Worm (Caenorhabditis elegans) whole organism, young adult: ENCODE results near the gene ncx-9.

Source experiments
- D2030.7 ChIP-seq: fragments of 200-800 bp; sonication (Bioruptor generic); IDR thresholded peaks from 2 replicates; pipeline ENCODE4 v1.3.6; 2022; ENCODE audit warnings: missing genetic modification reagents, missing genetic modification characterization, missing compliant biosample characterization
- F49E8.2 ChIP-seq: sonication (generic microtip); optimal IDR thresholded peaks from 3 replicates; lab custom pipeline; 2017; ENCODE audit warnings: missing genetic modification characterization, mild to moderate bottlenecking, missing compliant biosample characterization, antibody characterized with exemption, moderate library complexity; ENCODE audit not compliant: insufficient read depth
- K12H6.12 ChIP-seq: fragments of 200-800 bp; sonication (Bioruptor generic); optimal IDR thresholded peaks from 2 replicates; lab custom pipeline; 2018; ENCODE audit warnings: mild to moderate bottlenecking, missing genetic modification characterization, missing compliant biosample characterization
- T07F8.4 ChIP-seq: sonication (generic microtip); optimal IDR thresholded peaks from 2 replicates; lab custom pipeline; 2016; ENCODE audit warnings: mild to moderate bottlenecking, missing genetic modification characterization, moderate library complexity, missing compliant biosample characterization
- Y53G8AR.9 ChIP-seq: fragments of 200-800 bp; sonication (Bioruptor generic); conservative IDR thresholded peaks from 2 replicates; pipeline ENCODE4 v1.3.6; 2022; ENCODE audit warnings: missing genetic modification reagents, missing genetic modification characterization, missing compliant biosample characterization
- ama-1 ChIP-seq, 3 experiments: fragments of 150-350 bp in 1 of 3; sonication (generic microtip) in 2 of 3; optimal IDR thresholded peaks; 2 replicates each; lab custom pipeline; 2014 to 2018; ENCODE audit warnings: missing biosample characterization in 2 of 3, missing genetic modification characterization in 2 of 3, missing genetic modification reagents in 2 of 3
- aptf-3 ChIP-seq: fragments of 200-800 bp; sonication (Bioruptor generic); IDR thresholded peaks from 2 replicates; pipeline ENCODE4 v1.3.6; 2022; ENCODE audit warnings: missing genetic modification characterization, missing compliant biosample characterization
- attf-3 ChIP-seq: fragments of 200-800 bp; sonication (Bioruptor generic); conservative IDR thresholded peaks from 2 replicates; pipeline ENCODE4 v1.3.6; 2022; ENCODE audit warnings: missing genetic modification reagents, missing genetic modification characterization, missing compliant biosample characterization
- attf-5 ChIP-seq: fragments of 200-800 bp; sonication (Bioruptor generic); optimal IDR thresholded peaks from 2 replicates; lab custom pipeline; 2018; ENCODE audit warnings: mild to moderate bottlenecking, missing genetic modification characterization, missing compliant biosample characterization
- cebp-1 ChIP-seq, 2 experiments: fragments of 200-800 bp in 1 of 2; sonication (Bioruptor generic) in 1 of 2; sonication (generic microtip) in 1 of 2; IDR thresholded peaks in 1 of 2; optimal IDR thresholded peaks in 1 of 2; 2 replicates each; pipeline versions ENCODE4 v1.3.6 to Lab custom; 2017 to 2022; ENCODE audit warnings: missing compliant biosample characterization in 2 of 2, missing genetic modification characterization in 2 of 2, mild to moderate bottlenecking in 1 of 2, missing genetic modification reagents in 1 of 2, moderate library complexity in 1 of 2
- ceh-100 ChIP-seq: fragments of 200-800 bp; sonication (Bioruptor generic); IDR thresholded peaks from 2 replicates; pipeline ENCODE4 v1.3.6; 2022; ENCODE audit warnings: missing genetic modification reagents, missing genetic modification characterization, missing compliant biosample characterization
- ceh-79 ChIP-seq: sonication (generic microtip); optimal IDR thresholded peaks from 2 replicates; lab custom pipeline; 2017; ENCODE audit warnings: mild to moderate bottlenecking, missing genetic modification characterization, missing compliant biosample characterization
- ceh-91 ChIP-seq: fragments of 200-800 bp; sonication (Bioruptor generic); IDR thresholded peaks from 2 replicates; pipeline ENCODE4 v1.3.6; 2022; ENCODE audit warnings: missing genetic modification reagents, missing genetic modification characterization, missing compliant biosample characterization
- egl-18 ChIP-seq: fragments of 200-800 bp; sonication (Bioruptor generic); IDR thresholded peaks from 2 replicates; pipeline ENCODE4 v1.3.6; 2022; ENCODE audit warnings: missing genetic modification reagents, missing genetic modification characterization, missing compliant biosample characterization
- egl-44 ChIP-seq: fragments of 200-800 bp; sonication (Bioruptor generic); IDR thresholded peaks from 2 replicates; pipeline ENCODE4 v1.3.6; 2022; ENCODE audit warnings: missing genetic modification reagents, missing genetic modification characterization, missing compliant biosample characterization
- ekl-4 ChIP-seq: fragments of 200-800 bp; sonication (Bioruptor generic); IDR thresholded peaks from 2 replicates; pipeline ENCODE4 v1.3.6; 2022; ENCODE audit warnings: missing genetic modification reagents, missing genetic modification characterization, missing compliant biosample characterization
- fkh-3 ChIP-seq: sonication (generic microtip); optimal IDR thresholded peaks from 2 replicates; lab custom pipeline; 2016; ENCODE audit warnings: mild to moderate bottlenecking, missing genetic modification characterization, missing compliant biosample characterization
- hlh-26 ChIP-seq: fragments of 200-800 bp; sonication (Bioruptor generic); conservative IDR thresholded peaks from 2 replicates; pipeline ENCODE4 v1.3.6; 2022; ENCODE audit warnings: missing genetic modification reagents, missing genetic modification characterization, missing compliant biosample characterization
- hmg-1.2 ChIP-seq: fragments of 200-800 bp; sonication (Bioruptor generic); IDR thresholded peaks from 2 replicates; pipeline ENCODE4 v1.3.6; 2022; ENCODE audit warnings: missing genetic modification reagents, missing genetic modification characterization, missing compliant biosample characterization
- lag-1 ChIP-seq: fragments of 200-800 bp; sonication (Bioruptor generic); IDR thresholded peaks from 2 replicates; pipeline ENCODE4 v1.3.6; 2022; ENCODE audit warnings: missing genetic modification reagents, missing genetic modification characterization, missing compliant biosample characterization
- let-526 ChIP-seq: fragments of 200-800 bp; sonication (Bioruptor generic); IDR thresholded peaks from 2 replicates; pipeline ENCODE4 v1.3.6; 2022; ENCODE audit warnings: missing genetic modification reagents, missing genetic modification characterization, missing compliant biosample characterization
- lin-54 ChIP-seq: fragments of 200-800 bp; sonication (Bioruptor generic); optimal IDR thresholded peaks from 2 replicates; lab custom pipeline; 2018; ENCODE audit warnings: mild to moderate bottlenecking, missing genetic modification characterization, missing compliant biosample characterization
- lir-1 ChIP-seq: fragments of 200-800 bp; sonication (Bioruptor generic); conservative IDR thresholded peaks from 2 replicates; pipeline ENCODE4 v1.3.6; 2022; ENCODE audit warnings: missing genetic modification reagents, missing genetic modification characterization, missing compliant biosample characterization
- madf-8 ChIP-seq: fragments of 200-800 bp; sonication (Bioruptor generic); conservative IDR thresholded peaks from 2 replicates; pipeline ENCODE4 v1.3.6; 2022; ENCODE audit warnings: missing genetic modification reagents, missing genetic modification characterization, missing compliant biosample characterization
- mel-28 ChIP-seq: sonication (generic microtip); optimal IDR thresholded peaks from 2 replicates; lab custom pipeline; 2016; ENCODE audit warnings: borderline replicate concordance, mild to moderate bottlenecking, missing genetic modification characterization, missing compliant biosample characterization
- nfya-2 ChIP-seq: fragments of 200-800 bp; sonication (Bioruptor generic); IDR thresholded peaks from 2 replicates; pipeline ENCODE4 v1.3.6; 2022; ENCODE audit warnings: missing genetic modification reagents, missing genetic modification characterization, missing compliant biosample characterization
- nhr-179 ChIP-seq: sonication (generic microtip); optimal IDR thresholded peaks from 2 replicates; lab custom pipeline; 2016; ENCODE audit warnings: mild to moderate bottlenecking, missing genetic modification characterization, missing compliant biosample characterization
- nhr-80 ChIP-seq: sonication (generic microtip); optimal IDR thresholded peaks from 2 replicates; lab custom pipeline; 2016; ENCODE audit warnings: missing genetic modification characterization, missing compliant biosample characterization
- pbrm-1 ChIP-seq: fragments of 200-800 bp; sonication (Bioruptor generic); IDR thresholded peaks from 2 replicates; pipeline ENCODE4 v1.3.6; 2022; ENCODE audit warnings: missing genetic modification reagents, missing genetic modification characterization, missing compliant biosample characterization
- rpc-1 ChIP-seq, 2 experiments: fragments of 150-350 bp in 1 of 2; sonication (generic microtip) in 1 of 2; optimal IDR thresholded peaks; 2 replicates each; lab custom pipeline; 2014 to 2018; ENCODE audit warnings: missing biosample characterization in 1 of 2, missing genetic modification characterization in 1 of 2, missing genetic modification reagents in 1 of 2, missing genotype in 1 of 2
- sea-2 ChIP-seq: fragments of 200-800 bp; sonication (Bioruptor generic); IDR thresholded peaks from 2 replicates; pipeline ENCODE4 v1.3.6; 2022; ENCODE audit warnings: missing genetic modification characterization, missing compliant biosample characterization
- snpc-1.3 ChIP-seq: sonication (generic microtip); optimal IDR thresholded peaks from 2 replicates; lab custom pipeline; 2017; ENCODE audit warnings: missing genetic modification characterization, mild to moderate bottlenecking, missing compliant biosample characterization, antibody characterized with exemption, moderate library complexity, missing genotype, missing genetic modification reagents; ENCODE audit not compliant: insufficient read depth
- snpc-4 ChIP-seq, 5 experiments: fragments of 150-350 bp in 1 of 5; sonication (generic microtip) in 4 of 5; optimal IDR thresholded peaks; 2 replicates each; lab custom pipeline; 2014 to 2018; ENCODE audit warnings: missing genetic modification characterization in 5 of 5, missing biosample characterization in 3 of 5, antibody characterized with exemption in 2 of 5, mild to moderate bottlenecking in 2 of 5, missing compliant biosample characterization in 2 of 5, missing genotype in 2 of 5, moderate library complexity in 2 of 5, missing genetic modification reagents in 1 of 5
- somi-1 ChIP-seq: fragments of 200-800 bp; sonication (Bioruptor generic); optimal IDR thresholded peaks from 2 replicates; lab custom pipeline; 2018; ENCODE audit warnings: mild to moderate bottlenecking, missing genetic modification characterization, missing compliant biosample characterization
- sptf-2 ChIP-seq: fragments of 200-800 bp; sonication (Bioruptor generic); optimal IDR thresholded peaks from 2 replicates; lab custom pipeline; 2018; ENCODE audit warnings: mild to moderate bottlenecking, missing genetic modification characterization, missing compliant biosample characterization
- tlf-1 ChIP-seq: fragments of 200-800 bp; sonication (Bioruptor generic); optimal IDR thresholded peaks from 2 replicates; lab custom pipeline; 2018; ENCODE audit warnings: mild to moderate bottlenecking, missing genetic modification characterization, missing compliant biosample characterization
- ztf-25 ChIP-seq: fragments of 200-800 bp; sonication (Bioruptor generic); IDR thresholded peaks from 2 replicates; pipeline ENCODE4 v1.3.6; 2022; ENCODE audit warnings: missing genetic modification reagents, missing genetic modification characterization, missing compliant biosample characterization
- ztf-28 ChIP-seq: fragments of 200-800 bp; sonication (Bioruptor generic); IDR thresholded peaks from 2 replicates; pipeline ENCODE4 v1.3.6; 2022; ENCODE audit warnings: missing genetic modification reagents, missing genetic modification characterization, missing compliant biosample characterization

The ncx-9 gene

DNA sequence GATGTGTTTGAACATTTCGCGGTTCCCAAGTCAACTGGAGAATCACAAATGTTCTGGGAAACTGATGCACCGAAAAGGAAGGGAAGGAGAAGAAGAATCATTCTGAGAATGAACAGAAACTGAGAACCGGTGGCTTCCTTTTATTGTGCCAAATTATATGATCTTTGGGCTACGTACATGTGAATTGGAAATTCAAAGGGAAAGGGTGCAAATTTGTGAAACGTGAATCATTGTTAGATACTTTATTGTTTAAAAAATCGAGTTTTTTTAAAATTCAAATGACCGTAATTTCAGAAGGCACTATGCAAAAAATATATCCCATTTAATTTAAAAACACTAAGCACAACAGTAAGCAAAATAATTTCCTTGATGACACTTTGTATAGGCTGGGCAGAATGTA is 40.0 kb upstream of the ncx-9 start, which contains the start of gene K11D12.6:
Gene K11D12.6 (minus strand): TSS at position 101 of the 400 bp plus-strand sequence.
- TF ChIP-seq ceh-79 (tag; lab: Kevin White, UChicago) (no peak), ztf-25 (GFP tag; lab: Robert Waterston, UW) (no peak), hlh-26 (GFP tag; lab: Robert Waterston, UW) (no peak), attf-3 (GFP tag; lab: Robert Waterston, UW) (no peak), lin-54 (GFP tag; lab: Kevin White, UChicago) (no peak), ama-1 (optimal IDR thresholded peaks at IDR 0.05; lab: Kevin White, UChicago) (no peak), ama-1 (GFP tag; optimal IDR thresholded peaks at IDR 0.05; lab: Kevin White, UChicago) (no peak), sea-2 (no peak), sptf-2 (no peak), ceh-91 (GFP tag; lab: Robert Waterston, UW) (no peak), ztf-28 (no peak), D2030.7 (GFP tag; lab: Robert Waterston, UW) (no peak), madf-8 (no peak), nfya-2 (GFP tag; lab: Robert Waterston, UW) (no peak), hmg-1.2 (no peak), fkh-3 (tag; lab: Kevin White, UChicago) (no peak), nhr-179 (no peak), egl-18 (GFP tag; lab: Robert Waterston, UW) (no peak)

DNA sequence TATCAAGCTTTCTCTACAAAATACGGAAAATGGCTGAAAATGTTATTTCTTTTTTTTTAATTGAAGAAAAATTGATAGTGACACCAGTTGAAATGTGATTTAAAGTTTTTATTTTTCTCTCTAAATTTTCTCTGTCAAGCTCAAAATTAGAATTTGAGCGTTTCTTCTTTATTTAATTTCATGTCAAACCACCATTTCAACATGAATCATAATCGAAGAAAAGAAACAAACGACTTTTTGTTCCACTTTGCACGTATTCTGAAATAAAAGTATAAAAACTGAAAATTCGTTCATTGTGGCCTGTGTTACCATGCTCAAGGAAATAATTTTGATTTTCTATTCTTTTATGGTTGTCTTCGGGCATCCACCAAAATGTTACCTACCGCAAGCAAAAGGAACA is 38.0 kb upstream of the ncx-9 start, which contains the start of gene K11D12.13:
Gene K11D12.13 (plus strand): TSS at position 301 of the 400 bp plus-strand sequence.
- TF ChIP-seq sptf-2 (no peak), lag-1 (GFP tag; lab: Robert Waterston, UW) (no peak), ekl-4 (no peak), ceh-100 (GFP tag; lab: Robert Waterston, UW) (no peak), Y53G8AR.9 (GFP tag; lab: Robert Waterston, UW) (no peak), tlf-1 (GFP tag; lab: Kevin White, UChicago) (no peak), F49E8.2 (tag; lab: Kevin White, UChicago) (no peak), hlh-26 (GFP tag; lab: Robert Waterston, UW) (no peak), egl-44 (GFP tag; lab: Robert Waterston, UW) (no peak), attf-5 (GFP tag; lab: Kevin White, UChicago) (no peak), K12H6.12 (no peak), pbrm-1 (GFP tag; lab: Robert Waterston, UW) (no peak), T07F8.4 (tag; lab: Kevin White, UChicago) (no peak), snpc-4 (GFP tag; optimal IDR thresholded peaks at IDR 0.05; lab: Kevin White, UChicago) (no peak), snpc-4 (tag; optimal IDR thresholded peaks at IDR 0.05; lab: Kevin White, UChicago) (no peak), snpc-1.3 (tag; lab: Kevin White, UChicago) (no peak), aptf-3 (GFP tag; lab: Robert Waterston, UW) (no peak), somi-1 (no peak), lir-1 (GFP tag; lab: Robert Waterston, UW) (no peak), rpc-1 (optimal IDR thresholded peaks at IDR 0.05; lab: Kevin White, UChicago) (no peak), rpc-1 (tag; optimal IDR thresholded peaks at IDR 0.05; lab: Kevin White, UChicago) (no peak)

DNA sequence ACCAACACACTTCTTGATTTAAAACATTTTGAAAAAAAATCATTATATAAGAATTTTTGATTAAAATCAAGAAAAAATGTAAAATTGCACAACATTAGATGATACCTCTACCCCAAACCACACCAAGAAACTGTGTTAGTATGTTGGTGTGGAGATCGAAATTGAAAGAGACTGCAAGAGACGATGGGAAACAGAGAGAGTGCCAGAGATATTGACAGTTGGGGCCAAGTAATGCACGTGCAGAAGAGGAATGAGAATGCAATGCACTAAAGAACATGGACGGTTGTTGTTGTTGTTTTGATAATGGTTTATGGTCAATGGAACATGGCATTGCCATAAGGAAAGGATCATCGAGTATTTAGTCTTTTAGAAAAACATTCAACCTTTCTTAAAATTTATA is 37.1 kb upstream of the ncx-9 start:
- TF ChIP-seq nhr-80 (tag; lab: Kevin White, UChicago) (peak; percentile 35), somi-1 (peak; percentile 17), snpc-1.3 (tag; lab: Kevin White, UChicago) (no peak), mel-28 (tag; lab: Kevin White, UChicago) (no peak), cebp-1 (GFP tag; IDR thresholded peaks at IDR 0.05; lab: Robert Waterston, UW) (no peak), cebp-1 (tag; optimal IDR thresholded peaks at IDR 0.05; lab: Kevin White, UChicago) (peak; percentile 34), let-526 (GFP tag; lab: Robert Waterston, UW) (0 out of 2 replicates have a peak, but pooled peaks have one; percentile 55), hmg-1.2 (peak; percentile 63; the same call in 1 of the 2 replicates)
